Worm (Caenorhabditis elegans): ENCODE results near the gene F54F2.14.
A peak's percentile ranks its signal among the peaks of the same experiment; 100 is the strongest.

The F54F2.14 gene

DNA sequence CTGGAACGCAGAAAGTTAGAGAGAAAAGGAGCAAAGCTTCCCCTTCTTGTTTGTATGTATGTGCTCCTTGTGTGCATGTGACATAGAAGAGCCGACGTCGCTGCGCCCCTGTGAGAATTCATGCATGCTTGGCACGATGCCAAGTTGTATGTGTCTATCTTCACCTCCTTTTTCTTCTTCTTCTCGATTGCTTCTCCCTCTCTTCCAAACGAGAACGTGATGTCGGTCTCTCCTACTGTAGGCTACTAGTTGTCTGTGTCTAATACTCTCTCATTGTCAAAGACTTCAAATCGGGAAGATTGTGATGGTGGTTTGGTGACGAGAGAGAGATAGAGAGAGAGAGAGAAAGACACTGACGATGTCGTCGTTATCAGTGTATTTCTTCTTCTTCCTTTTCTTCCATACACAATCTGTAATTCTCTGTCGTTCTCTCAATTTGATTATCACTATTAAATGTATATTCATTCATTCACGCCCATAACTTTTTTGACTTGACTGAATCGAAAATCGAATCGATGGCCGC lies 5.9 kb downstream of the F54F2.14 start (continued):
- peak; percentile 69; the same call in 1 of the 2 replicates for TF ChIP-seq ceh-20 (GFP tag; IDR thresholded peaks at IDR 0.05)
- no peak for TF ChIP-seq unc-39 (tag; optimal IDR thresholded peaks at IDR 0.05)
- no peak for TF ChIP-seq dmd-9 (GFP tag; IDR thresholded peaks at IDR 0.05)
- TF ChIP-seq dve-1 (tag; optimal IDR thresholded peaks at IDR 0.05; ENCODE audit: insufficient read depth) = peak; percentile 97
- no peak for TF ChIP-seq ceh-82 (tag; optimal IDR thresholded peaks at IDR 0.05)
- TF ChIP-seq daf-8 (GFP tag; IDR thresholded peaks at IDR 0.05) = no peak
- TF ChIP-seq saeg-2 (GFP tag; IDR thresholded peaks at IDR 0.05) = peak; percentile 46; the same call in 1 of the 2 replicates
- peak; percentile 72 for TF ChIP-seq gei-8 (GFP tag; optimal IDR thresholded peaks at IDR 0.05)
- no peak for TF ChIP-seq dmd-8 (GFP tag; IDR thresholded peaks at IDR 0.05)
- peak; percentile 74 for TF ChIP-seq aha-1 (tag)
- TF ChIP-seq nhr-77 (tag; optimal IDR thresholded peaks at IDR 0.05) = peak; percentile 93
- no peak for TF ChIP-seq lin-15B (tag; optimal IDR thresholded peaks at IDR 0.05)
- peak; percentile 17; the same call in 1 of the 2 replicates for TF ChIP-seq pha-4 (GFP tag; IDR thresholded peaks at IDR 0.05)
- TF ChIP-seq pha-4 (tag; optimal IDR thresholded peaks at IDR 0.05) = no peak
- peak; percentile 94 for TF ChIP-seq pqm-1 (tag; optimal IDR thresholded peaks at IDR 0.05)
- no peak for TF ChIP-seq zag-1 (tag; optimal IDR thresholded peaks at IDR 0.05)
- 0 out of 2 replicates have a peak, but pooled peaks have one; percentile 21 for TF ChIP-seq zfp-3 (GFP tag; conservative IDR thresholded peaks at IDR 0.05)
- TF ChIP-seq php-3 (GFP tag; IDR thresholded peaks at IDR 0.05) = peak; percentile 73
- TF ChIP-seq ztf-11 (tag; optimal IDR thresholded peaks at IDR 0.05) = no peak
- no peak for TF ChIP-seq nhr-111 (GFP tag; optimal IDR thresholded peaks at IDR 0.05)
- TF ChIP-seq ces-1 (GFP tag; optimal IDR thresholded peaks at IDR 0.05) = no peak
- peak; percentile 46 to 80 for TF ChIP-seq hif-1 (tag; optimal IDR thresholded peaks at IDR 0.05)
- TF ChIP-seq nhr-25 (tag; optimal IDR thresholded peaks at IDR 0.05; ENCODE audit: borderline replicate concordance, insufficient read depth) = peak; percentile 8
- TF ChIP-seq nhr-10 (tag; optimal IDR thresholded peaks at IDR 0.05) = peak; percentile 81
- TF ChIP-seq nhr-76 (tag; optimal IDR thresholded peaks at IDR 0.05) = no peak
- TF ChIP-seq zip-11 (GFP tag; IDR thresholded peaks at IDR 0.05) = no peak
- TF ChIP-seq cey-2 (tag; optimal IDR thresholded peaks at IDR 0.05; ENCODE audit: borderline replicate concordance, insufficient read depth) = peak; percentile 53
- TF ChIP-seq nhr-42 (GFP tag; IDR thresholded peaks at IDR 0.05) = no peak
- 0 out of 4 replicates have a peak, but pooled peaks have one; percentile 50 for TF ChIP-seq madf-5 (GFP tag; IDR thresholded peaks at IDR 0.05)
- peak; percentile 70 for TF ChIP-seq lin-1 (GFP tag; IDR thresholded peaks at IDR 0.05)
- TF ChIP-seq T20F7.1 (GFP tag; optimal IDR thresholded peaks at IDR 0.05) = peak; percentile 72
- TF ChIP-seq aly-2 (tag; optimal IDR thresholded peaks at IDR 0.05) = no peak
- TF ChIP-seq nhr-48 (tag; optimal IDR thresholded peaks at IDR 0.05) = peak; percentile 93
- TF ChIP-seq daf-12 (tag; optimal IDR thresholded peaks at IDR 0.05) = no peak
- peak; percentile 90 to 94 for TF ChIP-seq lsy-2 (tag; optimal IDR thresholded peaks at IDR 0.05)
- peak; percentile 54; the same call in 1 of the 2 replicates for TF ChIP-seq nhr-41 (GFP tag; IDR thresholded peaks at IDR 0.05)
- no peak; the same call in 1 of the 2 replicates for TF ChIP-seq lin-29 (GFP tag; IDR thresholded peaks at IDR 0.05)
- TF ChIP-seq T26A8.4 (GFP tag; IDR thresholded peaks at IDR 0.05) = peak; percentile 73
- no peak for TF ChIP-seq R02D3.7 (tag; optimal IDR thresholded peaks at IDR 0.05)
- TF ChIP-seq unc-130 (GFP tag; optimal IDR thresholded peaks at IDR 0.05) = no peak
- TF ChIP-seq egl-43 (GFP tag; IDR thresholded peaks at IDR 0.05) = 0 out of 2 replicates have a peak, but pooled peaks have one; percentile 66
- no peak for TF ChIP-seq mxl-2 (GFP tag; conservative IDR thresholded peaks at IDR 0.05)
- TF ChIP-seq fos-1 (tag; optimal IDR thresholded peaks at IDR 0.05) = no peak
- peak; percentile 21 for TF ChIP-seq spr-3 (GFP tag; optimal IDR thresholded peaks at IDR 0.05)
- peak; percentile 57 for TF ChIP-seq zfp-2 (tag; optimal IDR thresholded peaks at IDR 0.05)
- no peak for TF ChIP-seq Y105C5A.15 (GFP tag; IDR thresholded peaks at IDR 0.05)
- peak; percentile 99 for TF ChIP-seq hlh-11 (tag; optimal IDR thresholded peaks at IDR 0.05)
- TF ChIP-seq jun-1 (tag; optimal IDR thresholded peaks at IDR 0.05) = peak; percentile 82
- peak; percentile 77 to 97 for TF ChIP-seq mdl-1 (tag; optimal IDR thresholded peaks at IDR 0.05)
- peak; percentile 78 for TF ChIP-seq nhr-102 (tag; optimal IDR thresholded peaks at IDR 0.05)
- no peak for TF ChIP-seq sdz-12 (GFP tag; optimal IDR thresholded peaks at IDR 0.05)
